Worm (Caenorhabditis elegans): ENCODE data around the gene Y110A2AL.10.

DNA sequence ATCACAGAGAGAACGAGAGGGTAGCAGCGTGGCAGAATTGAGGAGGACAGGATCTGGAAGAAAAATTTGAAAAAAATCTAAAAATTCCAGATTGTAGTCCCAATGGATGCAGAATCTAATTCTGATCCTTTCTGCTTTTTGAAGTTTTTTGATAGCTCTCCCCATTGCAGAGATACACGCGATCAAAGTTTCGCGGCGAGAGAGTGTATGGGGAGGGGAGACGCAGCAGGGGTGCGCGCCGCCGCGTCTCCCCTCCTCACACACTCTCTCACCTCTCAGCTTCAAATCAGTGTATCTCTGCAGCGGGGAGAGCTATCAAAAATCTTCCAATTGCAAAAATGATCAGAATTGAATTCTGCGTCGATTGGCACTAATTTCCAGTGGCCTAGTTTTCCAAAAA lies 9.4 kb upstream of the Y110A2AL.10 start:
- TF ChIP-seq gei-17 (GFP tag; optimal IDR thresholded peaks at IDR 0.05) (no peak), nhr-80 (tag; optimal IDR thresholded peaks at IDR 0.05) (no peak), nhr-120 (GFP tag; IDR thresholded peaks at IDR 0.05) (no peak), C06A6.2 (GFP tag; conservative IDR thresholded peaks at IDR 0.05) (no peak), ets-4 (GFP tag; optimal IDR thresholded peaks at IDR 0.05) (no peak), atf-7 (tag; optimal IDR thresholded peaks at IDR 0.05) (no peak), bed-1 (GFP tag; IDR thresholded peaks at IDR 0.05) (no peak), lin-54 (GFP tag; optimal IDR thresholded peaks at IDR 0.05) (no peak), unc-62 (GFP tag; optimal IDR thresholded peaks at IDR 0.05) (no peak), D2030.7 (GFP tag; IDR thresholded peaks at IDR 0.05) (no peak), F23B12.7 (tag; optimal IDR thresholded peaks at IDR 0.05; ENCODE audit: insufficient read depth) (no peak), K11D2.4 (GFP tag; IDR thresholded peaks at IDR 0.05) (no peak)

Data from whole organism, young adult.